Worm (Caenorhabditis elegans): ENCODE results near the gene rml-4.

rml-4 gene

DNA sequence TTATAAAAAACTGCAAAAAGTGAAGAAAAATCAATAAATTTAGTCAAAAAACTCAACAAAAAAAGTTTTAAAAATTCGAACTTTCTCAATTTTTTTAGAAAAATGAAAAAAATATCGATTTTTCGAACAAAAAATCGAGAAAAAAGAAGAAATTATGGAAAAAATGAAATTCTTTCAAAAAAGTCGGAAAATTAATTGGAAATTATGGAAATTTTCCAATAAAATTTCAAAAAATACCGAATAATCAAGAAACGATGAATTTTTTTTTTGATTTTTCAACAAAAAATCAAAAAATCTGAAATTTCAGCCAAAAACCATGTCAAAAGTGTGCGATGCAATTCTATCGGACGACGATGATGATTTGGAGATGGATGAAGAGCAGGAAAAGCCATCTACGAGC is 33.8 kb downstream of the rml-4 start, which contains the start of gene H20J04.4:
Gene H20J04.4, plus strand, starts transcription at position 301 of the 400 bp plus-strand sequence.
- no peak for TF ChIP-seq med-1 (GFP tag; optimal IDR thresholded peaks at IDR 0.05; ENCODE audit: insufficient read depth)

DNA sequence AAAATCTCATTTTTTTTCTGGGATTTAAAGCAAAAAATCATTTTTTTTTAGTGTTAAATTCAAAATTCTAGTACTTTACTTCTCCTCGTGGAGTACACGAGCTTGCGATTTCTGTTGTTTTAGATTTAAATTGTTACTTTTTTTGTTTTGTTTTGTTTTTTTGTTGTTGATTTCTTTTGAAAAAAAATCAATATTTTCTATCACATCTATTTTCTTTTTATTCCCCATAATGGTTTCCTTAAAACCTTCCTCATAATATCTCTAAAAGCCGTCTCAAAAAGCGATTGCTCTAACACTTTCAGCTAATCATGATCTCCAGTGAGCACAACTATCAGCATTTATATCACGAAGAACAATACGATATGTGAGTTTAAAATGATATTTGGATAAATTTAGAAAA is 39.5 kb downstream of the rml-4 start, which contains the start of gene madf-3:
Gene madf-3, plus strand, starts transcription at position 301 of the 400 bp plus-strand sequence.
- TF ChIP-seq klf-2 (GFP tag; conservative IDR thresholded peaks at IDR 0.05): no peak
- no peak for TF ChIP-seq cog-1 (tag; optimal IDR thresholded peaks at IDR 0.05)
- TF ChIP-seq ref-1 (GFP tag; conservative IDR thresholded peaks at IDR 0.05): no peak
- TF ChIP-seq flt-1 (GFP tag; IDR thresholded peaks at IDR 0.05): no peak
- TF ChIP-seq ztf-29 (GFP tag; IDR thresholded peaks at IDR 0.05): no peak
- TF ChIP-seq med-1 (GFP tag; optimal IDR thresholded peaks at IDR 0.05; ENCODE audit: insufficient read depth): no peak
- no peak for TF ChIP-seq tab-1 (GFP tag; IDR thresholded peaks at IDR 0.05)
- TF ChIP-seq T22C8.4 (GFP tag; IDR thresholded peaks at IDR 0.05): no peak
- TF ChIP-seq ztf-23 (GFP tag; IDR thresholded peaks at IDR 0.05): no peak

DNA sequence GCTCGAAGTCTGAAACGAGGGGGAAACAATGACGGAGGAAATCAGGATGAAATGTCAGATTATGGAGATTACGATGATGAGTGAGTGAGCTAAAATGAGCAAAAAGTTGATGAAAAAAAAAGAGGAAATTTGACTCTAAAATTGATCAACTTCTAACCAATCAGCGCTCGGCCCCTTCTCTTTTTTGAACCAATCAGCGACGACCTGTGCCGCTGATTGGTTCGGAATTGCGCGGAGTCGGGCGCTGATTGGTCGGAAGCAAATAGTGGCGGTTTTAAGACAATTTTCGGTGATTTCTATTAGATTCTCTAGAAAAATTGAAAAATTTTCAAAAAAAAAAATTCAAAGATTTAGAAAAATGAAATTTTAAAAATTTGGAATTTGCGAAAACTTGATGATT is 42.8 kb downstream of the rml-4 start:
- no peak for TF ChIP-seq ref-1 (GFP tag; conservative IDR thresholded peaks at IDR 0.05)
- TF ChIP-seq T22C8.4 (GFP tag; IDR thresholded peaks at IDR 0.05): no peak
- no peak for TF ChIP-seq cog-1 (tag; optimal IDR thresholded peaks at IDR 0.05)
- TF ChIP-seq med-1 (GFP tag; optimal IDR thresholded peaks at IDR 0.05; ENCODE audit: insufficient read depth): no peak
- TF ChIP-seq tab-1 (GFP tag; IDR thresholded peaks at IDR 0.05): no peak
- no peak for TF ChIP-seq ztf-29 (GFP tag; IDR thresholded peaks at IDR 0.05)
- TF ChIP-seq klf-2 (GFP tag; conservative IDR thresholded peaks at IDR 0.05): no peak
- TF ChIP-seq ztf-23 (GFP tag; IDR thresholded peaks at IDR 0.05): no peak
- TF ChIP-seq flt-1 (GFP tag; IDR thresholded peaks at IDR 0.05): no peak

DNA sequence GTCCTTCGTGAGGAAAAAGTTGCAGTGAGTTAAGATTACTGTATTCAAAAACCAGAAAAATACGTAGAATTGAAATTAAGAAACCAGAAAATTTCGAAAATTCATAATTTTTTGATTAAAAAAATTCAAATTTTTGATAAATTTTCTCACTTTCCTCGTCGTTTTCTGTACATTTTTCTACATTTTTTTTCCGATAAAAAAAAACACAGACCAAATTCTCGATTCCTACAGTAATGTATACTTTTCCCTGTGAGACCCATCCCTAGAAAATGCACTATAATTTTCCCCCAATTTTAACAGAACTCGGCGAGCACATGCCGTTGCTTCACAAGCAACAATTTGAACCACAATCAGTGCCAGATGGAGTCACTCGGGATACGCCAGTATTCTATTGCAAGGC is 45.0 kb downstream of the rml-4 start, which contains the start of gene athp-2:
Gene athp-2, plus strand, starts transcription at position 301 of the 400 bp plus-strand sequence.
- TF ChIP-seq T22C8.4 (GFP tag; IDR thresholded peaks at IDR 0.05) (no peak), ref-1 (GFP tag; conservative IDR thresholded peaks at IDR 0.05) (no peak), flt-1 (GFP tag; IDR thresholded peaks at IDR 0.05) (no peak), ztf-29 (GFP tag; IDR thresholded peaks at IDR 0.05) (no peak), klf-2 (GFP tag; conservative IDR thresholded peaks at IDR 0.05) (no peak), ztf-23 (GFP tag; IDR thresholded peaks at IDR 0.05) (no peak), med-1 (GFP tag; optimal IDR thresholded peaks at IDR 0.05; ENCODE audit: insufficient read depth) (no peak), cog-1 (tag; optimal IDR thresholded peaks at IDR 0.05) (no peak), tab-1 (GFP tag; IDR thresholded peaks at IDR 0.05) (no peak)

DNA sequence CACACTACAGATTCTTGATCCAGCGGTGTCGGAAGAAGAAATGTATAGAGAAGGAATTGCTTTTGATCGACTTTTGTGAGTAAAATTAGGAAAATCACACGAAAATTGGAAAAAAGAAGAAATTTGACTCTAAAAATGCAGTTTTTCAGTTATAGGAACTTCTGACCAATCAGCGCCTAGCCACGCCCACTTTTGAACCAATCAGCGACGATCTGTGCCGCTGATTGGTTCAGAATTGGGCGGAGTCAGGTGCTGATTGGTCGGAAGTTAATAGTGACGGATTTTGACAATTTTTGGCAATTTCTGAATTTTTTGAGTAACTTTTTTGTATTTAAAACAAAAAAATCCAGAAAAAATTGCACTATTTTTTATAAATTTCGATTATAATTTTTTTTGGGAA is 46.6 kb downstream of the rml-4 start:
- TF ChIP-seq cog-1 (tag; optimal IDR thresholded peaks at IDR 0.05) (no peak), klf-2 (GFP tag; conservative IDR thresholded peaks at IDR 0.05) (no peak), ztf-23 (GFP tag; IDR thresholded peaks at IDR 0.05) (no peak), T22C8.4 (GFP tag; IDR thresholded peaks at IDR 0.05) (no peak), tab-1 (GFP tag; IDR thresholded peaks at IDR 0.05) (no peak), ztf-29 (GFP tag; IDR thresholded peaks at IDR 0.05) (no peak), flt-1 (GFP tag; IDR thresholded peaks at IDR 0.05) (no peak), ref-1 (GFP tag; conservative IDR thresholded peaks at IDR 0.05) (no peak)

DNA sequence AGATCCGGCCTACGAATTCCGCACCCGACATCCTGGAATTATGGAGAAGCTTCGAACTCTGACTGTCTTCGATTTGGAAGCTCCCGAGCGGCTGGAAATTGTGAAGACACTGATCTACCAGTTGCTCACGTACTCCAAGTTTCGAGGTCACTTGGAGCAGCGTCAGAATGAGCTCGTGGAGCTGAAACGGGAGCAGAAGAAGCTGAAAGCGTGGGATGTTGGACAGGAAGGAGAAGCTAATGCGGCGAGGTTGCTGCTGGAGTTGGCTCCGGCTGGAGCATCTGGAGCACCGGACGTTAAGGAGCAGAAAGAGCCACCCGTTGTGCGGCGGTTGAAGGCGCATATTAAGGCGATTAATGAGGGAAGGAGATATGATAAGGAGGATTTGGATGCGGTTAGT is 49.4 kb downstream of the rml-4 start:
- TF ChIP-seq ref-1 (GFP tag; conservative IDR thresholded peaks at IDR 0.05) (no peak), ztf-23 (GFP tag; IDR thresholded peaks at IDR 0.05) (no peak), ztf-29 (GFP tag; IDR thresholded peaks at IDR 0.05) (no peak), T22C8.4 (GFP tag; IDR thresholded peaks at IDR 0.05) (no peak), cog-1 (tag; optimal IDR thresholded peaks at IDR 0.05) (no peak), tab-1 (GFP tag; IDR thresholded peaks at IDR 0.05) (no peak), med-1 (GFP tag; optimal IDR thresholded peaks at IDR 0.05; ENCODE audit: insufficient read depth) (no peak), flt-1 (GFP tag; IDR thresholded peaks at IDR 0.05) (no peak), klf-2 (GFP tag; conservative IDR thresholded peaks at IDR 0.05) (no peak)

Measured in whole organism, midembryonic.